Worm (Caenorhabditis elegans) whole organism, mixed stage, embryonic: Measurements from ENCODE around the gene tasp-1.
"Not testable (repeated sequence)": the region's sequence is repeated elsewhere in the genome, so short reads cannot be mapped to it uniquely, and the experiment has no call there.

Experiments
- bed-3 ChIP-seq: fragments of 200-800 bp; sonication (Bioruptor generic); optimal IDR thresholded peaks from 3 replicates; lab custom pipeline; 2018; ENCODE audit warnings: mild to moderate bottlenecking, missing genetic modification characterization, moderate library complexity, missing compliant biosample characterization
- blmp-1 ChIP-seq: fragments of 150-350 bp; optimal IDR thresholded peaks from 2 replicates; lab custom pipeline; 2014; ENCODE audit warnings: missing biosample characterization, missing genetic modification characterization
- ceh-39 ChIP-seq: fragments of 150-350 bp; optimal IDR thresholded peaks from 2 replicates; lab custom pipeline; 2014; ENCODE audit warnings: missing biosample characterization, missing genetic modification characterization
- ceh-83 ChIP-seq: fragments of 200-800 bp; sonication (Bioruptor generic); optimal IDR thresholded peaks from 2 replicates; lab custom pipeline; 2018; ENCODE audit warnings: mild to moderate bottlenecking, missing genetic modification characterization, missing compliant biosample characterization
- ces-1 ChIP-seq: fragments of 150-350 bp; optimal IDR thresholded peaks from 2 replicates; lab custom pipeline; 2014; ENCODE audit warnings: missing biosample characterization, missing genetic modification reagents, missing genetic modification characterization
- cnd-1 ChIP-seq: fragments of 200-800 bp; sonication (Bioruptor generic); optimal IDR thresholded peaks from 2 replicates; lab custom pipeline; 2018; ENCODE audit warnings: mild to moderate bottlenecking, missing genetic modification characterization, missing compliant biosample characterization
- drap-1 ChIP-seq: fragments of 200-800 bp; sonication (Bioruptor generic); optimal IDR thresholded peaks from 3 replicates; lab custom pipeline; 2018; ENCODE audit warnings: mild to moderate bottlenecking, missing genetic modification characterization, missing compliant biosample characterization
- elt-1 ChIP-seq: sonication (generic microtip); optimal IDR thresholded peaks from 2 replicates; lab custom pipeline; 2017; ENCODE audit warnings: missing genetic modification characterization, mild to moderate bottlenecking, missing compliant biosample characterization, antibody characterized with exemption, moderate library complexity, borderline replicate concordance; ENCODE audit not compliant: insufficient read depth
- flh-1 ChIP-seq: fragments of 200-800 bp; sonication (Bioruptor generic); optimal IDR thresholded peaks from 2 replicates; lab custom pipeline; 2018; ENCODE audit warnings: mild to moderate bottlenecking, missing genetic modification characterization, moderate library complexity, missing compliant biosample characterization
- ham-2 ChIP-seq: fragments of 200-800 bp; sonication (Bioruptor generic); optimal IDR thresholded peaks from 2 replicates; lab custom pipeline; 2018; ENCODE audit warnings: mild to moderate bottlenecking, missing genetic modification characterization, missing compliant biosample characterization
- hlh-1 ChIP-seq: fragments of 150-350 bp; optimal IDR thresholded peaks from 2 replicates; lab custom pipeline; 2014; ENCODE audit warnings: missing biosample characterization, missing genetic modification reagents, missing genetic modification characterization
- lin-13 ChIP-seq: fragments of 150-350 bp; optimal IDR thresholded peaks from 2 replicates; lab custom pipeline; 2014; ENCODE audit warnings: missing biosample characterization, missing genetic modification characterization
- lin-32 ChIP-seq: fragments of 200-800 bp; sonication (Bioruptor generic); optimal IDR thresholded peaks from 2 replicates; lab custom pipeline; 2018; ENCODE audit warnings: mild to moderate bottlenecking, missing genetic modification characterization, missing compliant biosample characterization
- lsy-2 ChIP-seq: fragments of 150-350 bp; optimal IDR thresholded peaks from 2 replicates; lab custom pipeline; 2014; ENCODE audit warnings: missing biosample characterization, missing genetic modification characterization
- mab-5 ChIP-seq: fragments of 150-350 bp; optimal IDR thresholded peaks from 2 replicates; lab custom pipeline; 2014; ENCODE audit warnings: missing biosample characterization, missing genetic modification characterization
- nhr-12 ChIP-seq: fragments of 150-350 bp; optimal IDR thresholded peaks from 2 replicates; lab custom pipeline; 2014; ENCODE audit warnings: missing biosample characterization, missing genetic modification characterization
- nhr-2 ChIP-seq: fragments of 150-350 bp; optimal IDR thresholded peaks from 2 replicates; lab custom pipeline; 2014; ENCODE audit warnings: missing biosample characterization, missing genetic modification characterization
- nhr-237 ChIP-seq: fragments of 150-350 bp; optimal IDR thresholded peaks from 2 replicates; lab custom pipeline; 2014; ENCODE audit warnings: missing biosample characterization, missing genetic modification characterization
- nhr-28 ChIP-seq: fragments of 150-350 bp; optimal IDR thresholded peaks from 2 replicates; lab custom pipeline; 2014; ENCODE audit warnings: missing biosample characterization, missing genetic modification characterization
- nhr-76 ChIP-seq: sonication (generic microtip); optimal IDR thresholded peaks from 2 replicates; lab custom pipeline; 2017; ENCODE audit warnings: missing biosample characterization, missing genetic modification characterization
- pha-4 ChIP-seq: fragments of 150-350 bp; optimal IDR thresholded peaks from 2 replicates; lab custom pipeline; 2018; ENCODE audit warnings: missing biosample characterization, missing genetic modification reagents, missing genetic modification characterization
- sem-2 ChIP-seq: fragments of 200-800 bp; sonication (Bioruptor generic); optimal IDR thresholded peaks from 2 replicates; lab custom pipeline; 2018; ENCODE audit warnings: mild to moderate bottlenecking, missing genetic modification characterization, missing compliant biosample characterization
- snpc-4 ChIP-seq: fragments of 150-350 bp; optimal IDR thresholded peaks from 2 replicates; lab custom pipeline; 2014; ENCODE audit warnings: missing biosample characterization, missing genetic modification characterization
- tbx-8 ChIP-seq: fragments of 200-800 bp; sonication (Bioruptor generic); optimal IDR thresholded peaks from 2 replicates; lab custom pipeline; 2018; ENCODE audit warnings: mild to moderate bottlenecking, missing genetic modification characterization, moderate library complexity, missing compliant biosample characterization
- unc-120 ChIP-seq: sonication (generic microtip); optimal IDR thresholded peaks from 2 replicates; lab custom pipeline; 2017; ENCODE audit warnings: missing genetic modification characterization, missing compliant biosample characterization; ENCODE audit not compliant: poor library complexity, severe bottlenecking
- unc-39 ChIP-seq: fragments of 150-350 bp; optimal IDR thresholded peaks from 2 replicates; lab custom pipeline; 2014; ENCODE audit warnings: missing biosample characterization, missing genetic modification characterization
- unc-62 ChIP-seq: fragments of 150-350 bp; optimal IDR thresholded peaks from 2 replicates; lab custom pipeline; 2014; ENCODE audit warnings: missing biosample characterization, missing genetic modification reagents, missing genetic modification characterization
- zip-8 ChIP-seq: fragments of 150-350 bp; optimal IDR thresholded peaks from 2 replicates; lab custom pipeline; 2014; ENCODE audit warnings: missing biosample characterization, missing genetic modification characterization
- ztf-11 ChIP-seq: fragments of 150-350 bp; optimal IDR thresholded peaks from 2 replicates; lab custom pipeline; 2014; ENCODE audit warnings: missing biosample characterization, missing genetic modification characterization

tasp-1 gene

ce11 chrIII:10750043-10750442 lies 9.1 kb upstream of the tasp-1 start, which contains the start of gene enu-3.6:
Gene enu-3.6, plus strand, starts transcription at chrIII:10750434.
- TF ChIP-seq cnd-1, blmp-1, unc-120 (tag; lab: Kevin White, UChicago): not testable (repeated sequence)

DNA sequence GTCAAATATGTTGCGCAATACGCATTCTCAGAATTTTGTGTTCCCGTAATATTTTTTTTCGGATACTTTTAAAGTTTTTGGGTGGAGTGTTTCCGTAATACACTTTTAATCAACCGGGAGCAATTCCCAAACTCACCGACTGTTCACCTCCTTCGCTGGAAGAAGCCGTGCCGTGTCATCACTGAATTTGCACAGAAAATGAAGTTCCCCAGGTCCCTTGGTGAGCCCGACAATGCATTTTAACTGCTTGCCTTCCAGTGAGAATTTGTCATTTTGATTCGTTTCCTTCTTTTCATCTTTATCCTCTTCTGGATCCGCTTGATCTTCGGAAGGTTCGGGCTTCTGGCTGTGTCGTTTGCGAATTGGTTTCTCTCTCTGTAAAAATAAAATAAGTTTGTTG lies 4.7 kb upstream of the tasp-1 start:
- TF ChIP-seq ces-1 (GFP tag; lab: Kevin White, UChicago): no peak
- TF ChIP-seq mab-5 (tag; lab: Kevin White, UChicago): no peak
- no peak for TF ChIP-seq nhr-28 (tag; lab: Kevin White, UChicago)
- TF ChIP-seq bed-3 (GFP tag; lab: Kevin White, UChicago): no peak
- no peak for TF ChIP-seq nhr-237 (tag; lab: Kevin White, UChicago)
- no peak for TF ChIP-seq ceh-39 (tag; lab: Kevin White, UChicago)
- no peak for TF ChIP-seq zip-8 (tag; lab: Kevin White, UChicago)
- TF ChIP-seq pha-4: no peak
- no peak for TF ChIP-seq unc-62 (GFP tag; lab: Kevin White, UChicago)
- TF ChIP-seq nhr-76 (tag; lab: Kevin White, UChicago): no peak
- no peak for TF ChIP-seq hlh-1
- no peak for TF ChIP-seq snpc-4 (tag; lab: Kevin White, UChicago)
- no peak for TF ChIP-seq lsy-2 (tag; lab: Kevin White, UChicago)
- TF ChIP-seq ztf-11 (tag; lab: Kevin White, UChicago): no peak
- TF ChIP-seq nhr-12 (tag; lab: Kevin White, UChicago): no peak
- TF ChIP-seq lin-32 (GFP tag; lab: Kevin White, UChicago): no peak
- no peak for TF ChIP-seq sem-2 (GFP tag; lab: Kevin White, UChicago)
- no peak for TF ChIP-seq ham-2 (GFP tag; lab: Kevin White, UChicago)

- TF ChIP-seq elt-1 (tag; lab: Kevin White, UChicago): no peak
- no peak for TF ChIP-seq cnd-1 (tag; lab: Kevin White, UChicago)
- TF ChIP-seq nhr-2 (tag; lab: Kevin White, UChicago): no peak
- TF ChIP-seq nhr-12 (tag; lab: Kevin White, UChicago): no peak
- no peak for TF ChIP-seq tbx-8 (GFP tag; lab: Kevin White, UChicago)
- TF ChIP-seq nhr-28 (tag; lab: Kevin White, UChicago): no peak
- TF ChIP-seq nhr-76 (tag; lab: Kevin White, UChicago): no peak
- no peak for TF ChIP-seq flh-1
- TF ChIP-seq unc-120 (tag; lab: Kevin White, UChicago): no peak
- TF ChIP-seq bed-3 (GFP tag; lab: Kevin White, UChicago): no peak
Observed at ce11 chrIII:10755480-10756066, 3.5 kb upstream of the tasp-1 start, which contains the start of gene hpl-2. Gene hpl-2, minus strand, starts transcription at chrIII:10755530.

- TF ChIP-seq ceh-83 (GFP tag; lab: Kevin White, UChicago): no peak
- no peak for TF ChIP-seq ham-2 (GFP tag; lab: Kevin White, UChicago)
- TF ChIP-seq drap-1 (GFP tag; lab: Kevin White, UChicago): no peak
- TF ChIP-seq sem-2 (GFP tag; lab: Kevin White, UChicago): no peak
- TF ChIP-seq unc-62 (GFP tag; lab: Kevin White, UChicago): no peak
- TF ChIP-seq blmp-1 (tag; lab: Kevin White, UChicago): no peak
- no peak for TF ChIP-seq unc-120 (tag; lab: Kevin White, UChicago)
- TF ChIP-seq lsy-2 (tag; lab: Kevin White, UChicago): no peak
- TF ChIP-seq tbx-8 (GFP tag; lab: Kevin White, UChicago): no peak
- no peak for TF ChIP-seq unc-39 (tag; lab: Kevin White, UChicago)
- no peak for TF ChIP-seq pha-4
- TF ChIP-seq flh-1: no peak
- no peak for TF ChIP-seq zip-8 (tag; lab: Kevin White, UChicago)
- TF ChIP-seq lin-32 (GFP tag; lab: Kevin White, UChicago): no peak
Observed at ce11 chrIII:10757540-10757939, 1.6 kb upstream of the tasp-1 start, which contains the start of gene rnf-113. Gene rnf-113, minus strand, starts transcription at chrIII:10757640.

- TF ChIP-seq lsy-2 (tag; lab: Kevin White, UChicago) (no peak), unc-62 (GFP tag; lab: Kevin White, UChicago) (no peak), pha-4 (no peak), lin-13 (tag; lab: Kevin White, UChicago) (no peak)
Observed at ce11 chrIII:10758422-10758821, 685 bp upstream of the tasp-1 start, which contains the start of gene K01G5.10. Gene K01G5.10, minus strand, starts transcription at chrIII:10758522.
